Worm (Caenorhabditis elegans): ENCODE data around the gene atgp-1.
"Not testable (repeated sequence)": the region's sequence is repeated elsewhere in the genome, so short reads cannot be mapped to it uniquely, and the experiment has no call there.

Gene atgp-1

DNA sequence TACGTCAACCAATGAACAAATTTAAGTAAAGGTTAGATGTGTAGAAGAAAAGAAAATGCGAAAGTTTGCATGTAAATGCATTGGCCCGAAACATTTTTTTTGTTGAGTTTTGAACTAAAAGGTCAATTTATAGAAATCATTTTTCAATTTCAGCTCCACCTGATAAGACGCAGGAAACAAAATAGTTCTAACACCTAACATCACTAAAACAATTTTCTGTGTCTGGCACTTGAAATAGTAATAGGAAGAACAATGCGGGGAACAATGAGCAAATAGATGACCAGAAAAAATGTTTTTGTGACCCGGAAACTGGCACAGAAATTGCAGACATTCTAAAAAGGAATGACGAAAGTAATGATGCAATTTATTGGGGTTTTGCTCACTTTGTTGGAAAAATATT, 23.2 kb downstream of the atgp-1 start:
- TF ChIP-seq ztf-16 (tag; optimal IDR thresholded peaks at IDR 0.05) (no peak), sdc-2 (tag; optimal IDR thresholded peaks at IDR 0.05) (no peak), ahr-1 (tag; optimal IDR thresholded peaks at IDR 0.05) (no peak), T23F11.4 (GFP tag; optimal IDR thresholded peaks at IDR 0.05) (no peak), pag-3 (tag; optimal IDR thresholded peaks at IDR 0.05; ENCODE audit: borderline replicate concordance) (no peak), ama-1 (optimal IDR thresholded peaks at IDR 0.05) (no peak), zip-5 (tag; optimal IDR thresholded peaks at IDR 0.05) (no peak)

DNA sequence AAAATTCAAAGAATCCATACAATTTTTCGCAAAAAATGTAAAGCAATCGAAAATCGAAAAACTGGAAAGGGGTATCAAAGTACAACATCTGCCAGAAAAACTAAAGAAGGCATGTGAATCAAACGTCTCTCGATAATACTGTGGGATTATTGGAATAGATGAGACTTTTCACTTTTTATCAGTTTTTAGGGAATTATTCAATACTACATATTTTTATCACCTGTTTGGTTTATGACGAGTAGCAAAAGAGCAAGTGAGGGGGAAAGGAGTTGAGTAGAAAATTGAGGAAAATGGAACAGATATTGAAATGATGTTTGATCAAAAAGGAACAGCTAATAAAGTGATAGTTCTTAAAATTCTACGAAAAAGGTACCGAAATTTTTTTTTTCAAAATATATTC, 23.9 kb downstream of the atgp-1 start:
- TF ChIP-seq lim-6 (tag; optimal IDR thresholded peaks at IDR 0.05) (no peak), Y22D7AL.16 (tag; optimal IDR thresholded peaks at IDR 0.05) (no peak), hlh-30 (tag; optimal IDR thresholded peaks at IDR 0.05; ENCODE audit: insufficient read depth) (no peak), pros-1 (tag; optimal IDR thresholded peaks at IDR 0.05) (no peak)

DNA sequence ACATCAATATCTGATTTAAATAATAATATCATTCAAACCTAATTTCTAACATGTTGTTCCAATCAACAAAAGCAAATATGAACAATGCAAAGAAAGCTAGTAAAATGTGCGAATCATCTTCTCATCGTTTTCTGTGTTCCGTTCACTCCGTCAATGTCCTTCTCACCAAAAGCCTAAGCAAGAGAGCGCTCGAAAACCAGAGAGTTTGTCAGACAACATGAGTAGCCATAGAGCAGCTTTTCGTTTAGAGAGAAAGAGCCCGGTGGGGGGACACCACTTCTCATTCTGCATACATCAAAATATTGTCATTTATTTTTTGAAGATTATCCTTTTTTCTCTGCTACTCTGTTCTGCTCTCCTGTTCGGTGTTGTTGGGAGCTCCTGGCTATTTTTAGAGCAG, 24.5 kb downstream of the atgp-1 start:
- no peak for TF ChIP-seq ceh-14 (tag; optimal IDR thresholded peaks at IDR 0.05)
- TF ChIP-seq pqm-1 (tag; optimal IDR thresholded peaks at IDR 0.05) = no peak
- TF ChIP-seq rnt-1 (tag; optimal IDR thresholded peaks at IDR 0.05) = no peak
- TF ChIP-seq unc-55 (GFP tag; optimal IDR thresholded peaks at IDR 0.05) = peak; percentile 18
- TF ChIP-seq sox-2 (GFP tag; IDR thresholded peaks at IDR 0.05) = no peak
- TF ChIP-seq ceh-30 (tag; optimal IDR thresholded peaks at IDR 0.05) = no peak
- no peak for TF ChIP-seq ceh-24 (tag; optimal IDR thresholded peaks at IDR 0.05)
- no peak for TF ChIP-seq F13H6.1 (tag; optimal IDR thresholded peaks at IDR 0.05)

DNA sequence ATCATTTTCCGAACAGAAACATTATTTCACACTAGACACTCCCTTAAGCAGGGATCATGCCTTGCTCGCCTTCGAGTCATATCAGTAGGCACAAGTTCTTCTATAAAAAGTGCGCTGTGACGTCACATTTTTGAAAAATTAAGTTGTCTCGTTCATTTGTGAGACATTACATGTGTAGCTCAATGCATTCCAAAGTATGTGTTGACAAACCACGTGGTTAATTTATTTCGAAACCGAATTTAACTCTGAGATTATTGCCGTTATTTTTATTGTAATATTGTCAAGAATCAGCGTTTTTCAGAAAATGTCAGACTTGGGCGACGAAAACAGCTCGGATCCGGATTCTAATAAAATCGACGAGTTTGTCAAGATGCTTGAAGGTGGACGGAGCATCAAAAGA, 25.3 kb downstream of the atgp-1 start, which contains the start of gene T28F3.5:
T28F3.5 (plus strand) TSS at position 301 of the 400 bp plus-strand sequence.
- TF ChIP-seq K02D7.2 (tag; optimal IDR thresholded peaks at IDR 0.05) (no peak), nhr-11 (tag; optimal IDR thresholded peaks at IDR 0.05) (no peak), mec-3 (tag; optimal IDR thresholded peaks at IDR 0.05; ENCODE audit: borderline replicate concordance) (no peak), unc-3 (GFP tag; conservative IDR thresholded peaks at IDR 0.05) (no peak), unc-3 (tag; optimal IDR thresholded peaks at IDR 0.05) (no peak), C38D4.7 (GFP tag; optimal IDR thresholded peaks at IDR 0.05) (no peak)

DNA sequence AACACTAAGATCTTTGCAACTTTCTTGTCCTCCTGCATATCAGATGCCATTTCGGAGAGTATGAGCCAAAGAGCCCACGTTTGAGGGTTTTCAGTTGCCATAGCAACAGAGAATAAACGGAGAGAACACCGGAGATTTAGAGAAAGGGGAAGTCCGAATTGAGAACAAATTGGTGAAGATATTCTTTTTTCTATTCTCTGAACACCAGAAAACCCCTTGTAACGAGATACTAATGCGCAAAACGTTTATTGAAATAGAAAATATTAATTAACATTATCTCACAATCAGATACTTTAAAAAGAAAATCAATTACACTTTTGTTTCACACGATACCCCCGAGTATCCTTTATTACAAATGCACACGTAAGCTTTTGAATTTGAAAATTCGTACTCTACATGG, 32.8 kb downstream of the atgp-1 start, which contains the start of gene ifta-2:
ifta-2 (minus strand) TSS at position 101 of the 400 bp plus-strand sequence.
- TF ChIP-seq unc-55 (GFP tag; optimal IDR thresholded peaks at IDR 0.05) = no peak
- TF ChIP-seq eyg-1 (tag; optimal IDR thresholded peaks at IDR 0.05) = no peak
- TF ChIP-seq pha-2 (tag; optimal IDR thresholded peaks at IDR 0.05) = no peak
- no peak for TF ChIP-seq fkh-10 (GFP tag; optimal IDR thresholded peaks at IDR 0.05)
- no peak for TF ChIP-seq unc-3 (GFP tag; conservative IDR thresholded peaks at IDR 0.05)
- TF ChIP-seq unc-3 (tag; optimal IDR thresholded peaks at IDR 0.05) = no peak
- no peak for TF ChIP-seq zip-5 (tag; optimal IDR thresholded peaks at IDR 0.05)
- TF ChIP-seq fax-1 (tag; optimal IDR thresholded peaks at IDR 0.05) = no peak
- TF ChIP-seq dmd-4 (tag; optimal IDR thresholded peaks at IDR 0.05; ENCODE audit: borderline replicate concordance) = no peak
- TF ChIP-seq tbx-7 (tag; optimal IDR thresholded peaks at IDR 0.05) = no peak
- no peak for TF ChIP-seq ceh-45 (GFP tag; IDR thresholded peaks at IDR 0.05)
- TF ChIP-seq K02D7.2 (tag; optimal IDR thresholded peaks at IDR 0.05) = no peak
- TF ChIP-seq ceh-48 (tag; optimal IDR thresholded peaks at IDR 0.05) = no peak
- TF ChIP-seq che-1 (tag; optimal IDR thresholded peaks at IDR 0.05) = no peak
- no peak for TF ChIP-seq ceh-2 (tag; optimal IDR thresholded peaks at IDR 0.05)
- TF ChIP-seq ama-1 (optimal IDR thresholded peaks at IDR 0.05) = no peak

DNA sequence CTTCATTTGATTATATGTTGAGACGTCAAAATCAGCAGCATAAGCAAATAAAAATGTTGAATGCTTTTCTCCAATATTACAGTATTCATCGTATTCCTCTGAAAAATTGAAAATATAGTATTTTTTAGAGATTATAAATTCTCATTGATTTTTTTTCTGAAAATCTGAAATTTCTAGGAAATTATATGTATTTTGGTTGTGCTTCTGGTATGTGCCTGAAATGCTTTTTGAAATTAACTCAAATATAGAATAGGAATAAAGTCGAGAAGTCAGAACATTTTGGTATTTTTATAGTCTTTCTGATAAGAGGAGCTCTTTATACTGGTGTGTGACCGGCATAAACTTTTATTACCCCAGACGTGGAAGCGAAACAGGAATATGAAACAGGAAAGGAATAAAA, 38.1 kb downstream of the atgp-1 start, which contains the start of gene T28F3.8:
T28F3.8 (minus strand) TSS at position 101 of the 400 bp plus-strand sequence.
- not testable (repeated sequence) for TF ChIP-seq pha-4, zip-5, gmeb-2 (tag; optimal IDR thresholded peaks at IDR 0.05)
